Fruit fly (Drosophila melanogaster) whole organism, embryonic: ENCODE data around the gene CG5863.

Experiments used
- Awh ChIP-seq: fragments of 200-800 bp; sonication (Bioruptor generic); IDR thresholded peaks from 2 replicates; pipeline ENCODE4, ENCODE4 v1.3.6; 2022; ENCODE audit warnings: missing biosample characterization, missing genetic modification characterization
- BtbVII ChIP-seq: fragments of 200-800 bp; sonication (Bioruptor generic); optimal IDR thresholded peaks from 3 replicates; lab custom pipeline; 2017; ENCODE audit warnings: missing biosample characterization, mild to moderate bottlenecking, missing genetic modification characterization
- Bteb2 ChIP-seq: fragments of 200-800 bp; sonication (Bioruptor generic); optimal IDR thresholded peaks from 2 replicates; lab custom pipeline; 2016; ENCODE audit warnings: missing biosample characterization, missing genetic modification characterization
- CG12769 ChIP-seq: fragments of 200-800 bp; sonication (Bioruptor generic); optimal IDR thresholded peaks from 2 replicates; lab custom pipeline; 2019; ENCODE audit warnings: missing biosample characterization, mild to moderate bottlenecking, missing genetic modification characterization, moderate library complexity
- CG17612 ChIP-seq: fragments of 200-800 bp; sonication (Bioruptor generic); IDR thresholded peaks from 2 replicates; pipeline ENCODE4 v1.3.6; 2022; ENCODE audit warnings: missing biosample characterization, missing genetic modification characterization
- CG2199 ChIP-seq: fragments of 200-800 bp; sonication (Bioruptor generic); IDR thresholded peaks from 3 replicates; pipeline ENCODE4 v1.3.6; 2022; ENCODE audit warnings: missing biosample characterization, missing genetic modification characterization
- CG2875 ChIP-seq: fragments of 200-800 bp; sonication (Bioruptor generic); optimal IDR thresholded peaks from 2 replicates; lab custom pipeline; 2017; ENCODE audit warnings: missing biosample characterization, mild to moderate bottlenecking, missing genetic modification characterization, missing genetic modification reagents
- CG31388 ChIP-seq: fragments of 200-800 bp; sonication (Bioruptor generic); optimal IDR thresholded peaks from 2 replicates; lab custom pipeline; 2016; ENCODE audit warnings: missing biosample characterization, missing genetic modification characterization
- CG32767 ChIP-seq: fragments of 200-800 bp; sonication (Bioruptor generic); IDR thresholded peaks from 2 replicates; pipeline ENCODE4 v1.3.6; 2022; ENCODE audit warnings: missing biosample characterization, missing genetic modification characterization
- CG33213 ChIP-seq: fragments of 200-800 bp; sonication (Bioruptor generic); optimal IDR thresholded peaks from 3 replicates; lab custom pipeline; 2016; ENCODE audit warnings: missing biosample characterization, missing genetic modification characterization
- CG7928 ChIP-seq: fragments of 200-800 bp; sonication (Bioruptor generic); optimal IDR thresholded peaks from 2 replicates; lab custom pipeline; 2017; ENCODE audit warnings: missing biosample characterization, mild to moderate bottlenecking, missing genetic modification characterization
- Dbx ChIP-seq: fragments of 200-800 bp; sonication (Bioruptor generic); IDR thresholded peaks from 3 replicates; pipeline ENCODE4 v1.3.6; 2022; ENCODE audit warnings: missing biosample characterization, missing genetic modification characterization
- Hey ChIP-seq: fragments of 200-800 bp; sonication (Bioruptor generic); optimal IDR thresholded peaks from 3 replicates; lab custom pipeline; 2018; ENCODE audit warnings: missing biosample characterization, mild to moderate bottlenecking, missing genetic modification characterization
- Hr51 ChIP-seq, 2 experiments: fragments of 200-800 bp; sonication (Bioruptor generic); optimal IDR thresholded peaks; 2 replicates in 1 of 2; 3 replicates in 1 of 2; lab custom pipeline; 2016 to 2018; ENCODE audit warnings: missing biosample characterization in 2 of 2, missing genetic modification characterization in 2 of 2, mild to moderate bottlenecking in 1 of 2, moderate library complexity in 1 of 2
- Lim3 ChIP-seq: fragments of 200-800 bp; sonication (Bioruptor generic); IDR thresholded peaks from 2 replicates; pipeline ENCODE4 v1.3.6; 2022; ENCODE audit warnings: missing biosample characterization, missing genetic modification characterization
- Med ChIP-seq: fragments of 200-800 bp; sonication (Bioruptor generic); peaks from one replicate; lab custom pipeline; 2016; ENCODE audit warnings: missing biosample characterization, missing genetic modification characterization, mild to moderate bottlenecking, inconsistent platforms, moderate library complexity
- Mrtf ChIP-seq: fragments of 200-800 bp; sonication (Bioruptor generic); IDR thresholded peaks from 3 replicates; pipeline ENCODE4 v1.3.6; 2022; ENCODE audit warnings: missing biosample characterization, missing genetic modification characterization
- NFAT ChIP-seq: fragments of 200-800 bp; sonication (Bioruptor generic); IDR thresholded peaks from 2 replicates; pipeline ENCODE4 v1.3.6; 2022; ENCODE audit warnings: missing biosample characterization, missing genetic modification characterization
- Sry-δ ChIP-seq: fragments of 200-800 bp; sonication (Bioruptor generic); optimal IDR thresholded peaks from 2 replicates; lab custom pipeline; 2016; ENCODE audit warnings: missing biosample characterization, missing genetic modification characterization
- bbx ChIP-seq: fragments of 200-800 bp; sonication (Bioruptor generic); IDR thresholded peaks from 2 replicates; pipeline ENCODE4 v1.3.6; 2022; ENCODE audit warnings: missing biosample characterization, missing genetic modification characterization; ENCODE audit not compliant: partially characterized antibody
- cad ChIP-seq: fragments of >200 bp; optimal IDR thresholded peaks from 2 replicates; lab custom pipeline; 2017; ENCODE audit warnings: missing biosample characterization, missing genetic modification characterization
- caup ChIP-seq: fragments of 200-800 bp; sonication (Bioruptor generic); optimal IDR thresholded peaks from 3 replicates; lab custom pipeline; 2017; ENCODE audit warnings: missing biosample characterization, mild to moderate bottlenecking, missing genetic modification characterization, moderate library complexity; ENCODE audit not compliant: severe bottlenecking
- chinmo ChIP-seq: fragments of 200-800 bp; sonication (Bioruptor generic); IDR thresholded peaks from 4 replicates; pipeline ENCODE4 v1.3.6; 2022; ENCODE audit warnings: missing biosample characterization, missing genetic modification characterization; ENCODE audit not compliant: partially characterized antibody
- dan ChIP-seq: fragments of 200-800 bp; sonication (Bioruptor generic); IDR thresholded peaks from 2 replicates; pipeline ENCODE4 v1.3.6; 2022; ENCODE audit warnings: missing biosample characterization, missing genetic modification characterization
- dm ChIP-seq: fragments of 200-800 bp; sonication (Bioruptor generic); optimal IDR thresholded peaks from 3 replicates; lab custom pipeline; 2016; ENCODE audit warnings: missing biosample characterization, missing genetic modification characterization
- gsb ChIP-seq: fragments of 200-800 bp; sonication (Bioruptor generic); IDR thresholded peaks from 2 replicates; pipeline ENCODE4 v1.3.6; 2022; ENCODE audit warnings: missing biosample characterization, missing genetic modification characterization
- gsb-n ChIP-seq: fragments of 200-800 bp; sonication (Bioruptor generic); optimal IDR thresholded peaks from 3 replicates; lab custom pipeline; 2018; ENCODE audit warnings: missing biosample characterization, mild to moderate bottlenecking, missing genetic modification characterization
- ind ChIP-seq: fragments of 200-800 bp; sonication (Bioruptor generic); optimal IDR thresholded peaks from 3 replicates; lab custom pipeline; 2016; ENCODE audit warnings: missing biosample characterization, missing genetic modification characterization
- jigr1 ChIP-seq: fragments of 200-800 bp; sonication (Bioruptor generic); IDR thresholded peaks from 3 replicates; pipeline ENCODE4 v1.3.6; 2022; ENCODE audit warnings: missing biosample characterization, missing genetic modification characterization
- jing ChIP-seq: fragments of 200-800 bp; sonication (Bioruptor generic); optimal IDR thresholded peaks from 2 replicates; lab custom pipeline; 2018; ENCODE audit warnings: missing biosample characterization, mild to moderate bottlenecking, missing genetic modification characterization
- jumu ChIP-seq: fragments of 200-800 bp; sonication (Bioruptor generic); optimal IDR thresholded peaks from 3 replicates; lab custom pipeline; 2016; ENCODE audit warnings: missing biosample characterization, missing genetic modification characterization
- kah ChIP-seq: fragments of 200-800 bp; sonication (Bioruptor generic); optimal IDR thresholded peaks from 2 replicates; lab custom pipeline; 2018; ENCODE audit warnings: missing biosample characterization, mild to moderate bottlenecking, missing genetic modification characterization
- kay ChIP-seq: fragments of 200-800 bp; sonication (Bioruptor generic); optimal IDR thresholded peaks from 2 replicates; lab custom pipeline; 2016; ENCODE audit warnings: missing biosample characterization, missing genetic modification characterization
- nerfin-2 ChIP-seq: fragments of 200-800 bp; sonication (Bioruptor generic); IDR thresholded peaks from 2 replicates; pipeline ENCODE4 v1.3.6; 2022; ENCODE audit warnings: missing biosample characterization, missing genetic modification characterization; ENCODE audit not compliant: partially characterized antibody
- onecut ChIP-seq: fragments of 200-800 bp; sonication (Bioruptor generic); IDR thresholded peaks from 2 replicates; pipeline ENCODE4 v1.3.6; 2022; ENCODE audit warnings: missing biosample characterization, missing genetic modification characterization
- pho ChIP-seq: fragments of 200-800 bp; sonication (Bioruptor generic); optimal IDR thresholded peaks from 2 replicates; lab custom pipeline; 2016; ENCODE audit warnings: missing biosample characterization, missing genetic modification characterization
- pita ChIP-seq: fragments of 200-800 bp; sonication (Bioruptor generic); optimal IDR thresholded peaks from 2 replicates; lab custom pipeline; 2017; ENCODE audit warnings: missing biosample characterization, mild to moderate bottlenecking, missing genetic modification characterization
- psq ChIP-seq: fragments of 200-800 bp; sonication (Bioruptor generic); optimal IDR thresholded peaks from 2 replicates; lab custom pipeline; 2017; ENCODE audit warnings: missing biosample characterization, missing genetic modification characterization
- sd ChIP-seq: fragments of 200-800 bp; sonication (Bioruptor generic); optimal IDR thresholded peaks from 3 replicates; lab custom pipeline; 2018; ENCODE audit warnings: missing biosample characterization, mild to moderate bottlenecking, missing genetic modification characterization, moderate library complexity
- sens ChIP-seq: fragments of 200-800 bp; sonication (Bioruptor generic); peaks from one replicate; lab custom pipeline; 2016; ENCODE audit warnings: missing biosample characterization, missing genetic modification characterization
- sens-2 ChIP-seq: fragments of 200-800 bp; sonication (Bioruptor generic); IDR thresholded peaks from 2 replicates; pipeline ENCODE4 v1.3.6; 2022; ENCODE audit warnings: missing biosample characterization, missing genetic modification characterization
- sob ChIP-seq: fragments of 200-800 bp; sonication (Bioruptor generic); IDR thresholded peaks from 2 replicates; pipeline ENCODE4 v1.3.6; 2022; ENCODE audit warnings: missing biosample characterization, missing genetic modification characterization
- tap ChIP-seq: fragments of 200-800 bp; optimal IDR thresholded peaks from 3 replicates; lab custom pipeline; 2019; ENCODE audit warnings: missing biosample characterization, mild to moderate bottlenecking, missing genetic modification characterization, moderate library complexity
- toy ChIP-seq: fragments of 200-800 bp; sonication (Bioruptor generic); IDR thresholded peaks from 2 replicates; pipeline ENCODE4 v1.3.6; 2022; ENCODE audit warnings: missing biosample characterization, missing genetic modification characterization
- vvl ChIP-seq: fragments of 200-800 bp; sonication (Bioruptor generic); IDR thresholded peaks from 2 replicates; pipeline ENCODE4 v1.3.6; 2022; ENCODE audit warnings: missing biosample characterization, missing genetic modification characterization

The CG5863 gene

dm6 chr3R:17440628-17441027, 29.7 kb downstream of the CG5863 start, which contains the start of gene CG14331:
TSS of gene CG14331 (minus strand) at chr3R:17440728.
- no peak for TF ChIP-seq toy
- no peak for TF ChIP-seq sens (GFP tag; lab: Kevin White, UChicago)
- no peak for TF ChIP-seq Hey
- no peak for TF ChIP-seq Bteb2 (GFP tag; lab: Kevin White, UChicago)
- no peak for TF ChIP-seq Hr51 (GFP tag; optimal IDR thresholded peaks at IDR 0.05; lab: Kevin White, UChicago)
- TF ChIP-seq tap (tag; lab: Kevin White, UChicago) = no peak
- no peak for TF ChIP-seq CG17612 (GFP tag; lab: Robert Waterston, UW)
- TF ChIP-seq Dbx (GFP tag; lab: Robert Waterston, UW) = no peak
- no peak for TF ChIP-seq nerfin-2 (GFP tag; lab: Robert Waterston, UW)
- TF ChIP-seq CG31388 (GFP tag; lab: Kevin White, UChicago) = no peak
- TF ChIP-seq sens-2 = no peak
- TF ChIP-seq gsb (GFP tag; lab: Robert Waterston, UW) = no peak
- TF ChIP-seq Mrtf (GFP tag; lab: Robert Waterston, UW) = no peak
- no peak for TF ChIP-seq CG2875 (GFP tag; lab: Kevin White, UChicago)
- no peak for TF ChIP-seq CG7928
- TF ChIP-seq pho = no peak
- TF ChIP-seq CG2199 (GFP tag; lab: Robert Waterston, UW) = no peak

- TF ChIP-seq dm (GFP tag; lab: Kevin White, UChicago) (no peak), CG12769 (tag; lab: Kevin White, UChicago) (peak; percentile 60), CG17612 (GFP tag; lab: Robert Waterston, UW) (no peak), jigr1 (GFP tag; lab: Robert Waterston, UW) (no peak), Awh (peak; percentile 61), cad (GFP tag; lab: Kevin White, UChicago) (no peak), NFAT (GFP tag; lab: Robert Waterston, UW) (no peak), psq (GFP tag; lab: Kevin White, UChicago) (no peak), CG32767 (no peak), BtbVII (no peak), chinmo (0 out of 4 replicates have a peak, but pooled peaks have one; percentile 57), gsb-n (tag; lab: Kevin White, UChicago) (no peak), onecut (GFP tag; lab: Robert Waterston, UW) (no peak), Sry-δ (GFP tag; lab: Kevin White, UChicago) (no peak), kah (no peak), CG33213 (GFP tag; lab: Kevin White, UChicago) (no peak), bbx (GFP tag; lab: Robert Waterston, UW) (no peak), ind (GFP tag; lab: Kevin White, UChicago) (no peak), jumu (no peak), Lim3 (GFP tag; lab: Robert Waterston, UW) (no peak), Med (GFP tag; lab: Kevin White, UChicago) (no peak), sd (tag; lab: Kevin White, UChicago) (peak; percentile 74), jing (no peak), caup (GFP tag; lab: Kevin White, UChicago) (no peak), dan (GFP tag; lab: Robert Waterston, UW) (no peak), sob (no peak), pita (GFP tag; lab: Kevin White, UChicago) (no peak), vvl (GFP tag; lab: Robert Waterston, UW) (peak; percentile 60; the same call in 1 of the 2 replicates), kay (GFP tag; lab: Kevin White, UChicago) (no peak)
Observed at dm6 chr3R:17447615-17448014, 36.7 kb downstream of the CG5863 start.
